Fruit fly (Drosophila melanogaster): Measurements from ENCODE around the gene Sfp96F.

The Sfp96F gene

dm6 chr3R:25815179-25815578 is 14.8 kb downstream of the Sfp96F start, which contains the start of gene CG14354:
Gene CG14354, plus strand, starts transcription at chr3R:25815479.
- no peak for TF ChIP-seq sisA (GFP tag; IDR thresholded peaks at IDR 0.05)
- TF ChIP-seq CG1602 (GFP tag; optimal IDR thresholded peaks at IDR 0.05): no peak
- TF ChIP-seq eve (GFP tag; optimal IDR thresholded peaks at IDR 0.05): no peak
- TF ChIP-seq lola (GFP tag; optimal IDR thresholded peaks at IDR 0.05): no peak
- TF ChIP-seq D19A (tag; optimal IDR thresholded peaks at IDR 0.05): no peak
- no peak for TF ChIP-seq CG10274 (GFP tag; optimal IDR thresholded peaks at IDR 0.05)
- TF ChIP-seq CG8388 (GFP tag; optimal IDR thresholded peaks at IDR 0.05): no peak

- TF ChIP-seq CG43689 (GFP tag; IDR thresholded peaks at IDR 0.05) (no peak), Hr3 (GFP tag; optimal IDR thresholded peaks at IDR 0.05) (no peak), CG11504 (tag; optimal IDR thresholded peaks at IDR 0.05) (no peak), schlank (tag; optimal IDR thresholded peaks at IDR 0.05) (no peak), sr (GFP tag; IDR thresholded peaks at IDR 0.05) (no peak), CoRest (tag; optimal IDR thresholded peaks at IDR 0.05) (no peak), fru (optimal IDR thresholded peaks at IDR 0.05) (no peak), Side (GFP tag; optimal IDR thresholded peaks at IDR 0.05) (no peak), CG9817 (tag; optimal IDR thresholded peaks at IDR 0.05) (no peak), disco-r (GFP tag; optimal IDR thresholded peaks at IDR 0.05) (no peak), nau (GFP tag; optimal IDR thresholded peaks at IDR 0.05) (no peak), Usf (GFP tag; optimal IDR thresholded peaks at IDR 0.05) (no peak), CG14050 (GFP tag; IDR thresholded peaks at IDR 0.05) (no peak)
These were observed 18.4 kb downstream of the Sfp96F start, which contains the start of the genes Acam and CG17770 for dm6 chr3R:25811611-25812010. Gene Acam, plus strand, starts transcription at chr3R:25811911. Gene CG17770, plus strand, starts transcription at chr3R:25811911.

DNA sequence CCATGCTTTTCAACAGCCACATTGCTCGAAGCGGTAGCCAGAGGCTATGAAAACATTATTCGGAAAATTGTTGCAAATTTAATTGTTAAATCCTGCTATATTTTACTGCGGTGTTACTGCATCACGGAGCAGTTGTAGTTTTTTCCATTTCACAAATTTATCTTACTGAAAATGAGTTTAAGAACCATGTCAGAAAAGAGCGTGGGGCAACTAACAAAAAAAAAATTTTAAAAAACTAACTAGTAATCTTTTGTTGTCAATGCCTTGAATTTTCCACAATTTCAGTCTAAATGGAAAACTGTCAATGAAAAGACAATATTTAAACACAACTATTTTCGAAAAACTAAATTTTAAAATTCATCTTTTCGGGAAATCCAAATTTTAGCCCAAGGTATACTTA is 19.2 kb downstream of the Sfp96F start, which contains the start of gene CG5024:
CG5024 (plus strand) TSS at position 301 of the 400 bp plus-strand sequence.
- TF ChIP-seq Dad (GFP tag; optimal IDR thresholded peaks at IDR 0.05): no peak

dm6 chr3R:25806145-25806544 is 23.9 kb downstream of the Sfp96F start, which contains the start of gene BG642167:
Gene BG642167, plus strand, starts transcription at chr3R:25806445.
- no peak for TF ChIP-seq p53 (GFP tag; optimal IDR thresholded peaks at IDR 0.05)
- no peak for TF ChIP-seq Fer1 (GFP tag; optimal IDR thresholded peaks at IDR 0.05)
- no peak for TF ChIP-seq fd96Cb (tag; optimal IDR thresholded peaks at IDR 0.05)
- TF ChIP-seq Atf-2 (GFP tag; optimal IDR thresholded peaks at IDR 0.05): no peak
- TF ChIP-seq CG17829 (tag; optimal IDR thresholded peaks at IDR 0.05): no peak
- no peak for TF ChIP-seq HLH4C (GFP tag; IDR thresholded peaks at IDR 0.05; ENCODE audit: partially characterized antibody)
- no peak for TF ChIP-seq cg (GFP tag; optimal IDR thresholded peaks at IDR 0.05)
- TF ChIP-seq CG17568 (GFP tag; optimal IDR thresholded peaks at IDR 0.05): no peak
- no peak for TF ChIP-seq CG4617 (GFP tag; optimal IDR thresholded peaks at IDR 0.05; ENCODE audit: borderline replicate concordance)
- no peak for TF ChIP-seq ap (GFP tag; IDR thresholded peaks at IDR 0.05)
- no peak for TF ChIP-seq wdn (GFP tag; IDR thresholded peaks at IDR 0.05)
- TF ChIP-seq lov (optimal IDR thresholded peaks at IDR 0.05): no peak
- TF ChIP-seq lov (GFP tag; IDR thresholded peaks at IDR 0.05): no peak

DNA sequence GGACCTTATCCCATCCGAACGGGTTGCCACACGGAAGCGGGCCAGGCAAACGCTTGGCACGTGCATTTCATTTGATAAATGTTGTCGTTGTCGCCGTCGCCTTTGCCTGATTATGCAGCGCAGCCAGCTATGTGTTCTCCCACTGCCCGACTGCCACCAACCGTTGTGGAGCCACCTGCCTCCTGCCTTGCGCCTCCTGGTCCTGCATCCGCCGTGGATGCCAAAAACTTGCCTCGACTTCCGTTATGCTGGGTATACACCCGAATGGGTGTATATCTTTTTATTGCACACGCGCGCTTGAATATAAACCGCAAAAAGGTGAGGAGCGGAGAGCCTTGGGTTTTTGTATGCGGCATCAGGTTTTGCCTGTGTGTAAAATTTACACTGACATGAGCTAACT is 38.2 kb downstream of the Sfp96F start:
- TF ChIP-seq Ets65A (GFP tag) (peak; percentile 91), slbo (GFP tag; IDR thresholded peaks at IDR 0.05) (peak; percentile 10; the same call in 1 of the 2 replicates), nerfin-1 (tag; optimal IDR thresholded peaks at IDR 0.05) (no peak), CG17568 (GFP tag; optimal IDR thresholded peaks at IDR 0.05) (no peak)

Measured in whole organism, embryonic.